Fruit fly (Drosophila melanogaster) whole organism, embryonic: ENCODE data around the gene dpr9.

Source experiments
- Blimp-1 ChIP-seq: fragments of 200-800 bp; sonication (Bioruptor generic); optimal IDR thresholded peaks from 3 replicates; lab custom pipeline; 2018; ENCODE audit warnings: missing biosample characterization, missing genetic modification characterization, mild to moderate bottlenecking, moderate library complexity, missing genetic modification reagents
- CG10274 ChIP-seq: fragments of 200-800 bp; sonication (Bioruptor generic); optimal IDR thresholded peaks from 3 replicates; lab custom pipeline; 2017; ENCODE audit warnings: missing biosample characterization, mild to moderate bottlenecking, missing genetic modification characterization
- CG11247 ChIP-seq: fragments of 200-800 bp; sonication (Bioruptor generic); IDR thresholded peaks from 2 replicates; pipeline ENCODE4 v1.3.6; 2022; ENCODE audit warnings: missing biosample characterization, missing genetic modification characterization
- CG11504 ChIP-seq: fragments of 200-800 bp; sonication (Bioruptor generic); optimal IDR thresholded peaks from 3 replicates; lab custom pipeline; 2019; ENCODE audit warnings: missing biosample characterization, mild to moderate bottlenecking, missing genetic modification characterization, moderate library complexity
- CG14050 ChIP-seq: fragments of 200-800 bp; sonication (Bioruptor generic); IDR thresholded peaks from 3 replicates; pipeline ENCODE4 v1.3.6; 2022; ENCODE audit warnings: missing biosample characterization, missing genetic modification characterization
- CG14441 ChIP-seq: fragments of 200-800 bp; sonication (Bioruptor generic); IDR thresholded peaks from 2 replicates; pipeline ENCODE4 v1.3.6; 2022; ENCODE audit warnings: missing biosample characterization, missing genetic modification characterization
- CG14965 ChIP-seq: fragments of 200-800 bp; sonication (Bioruptor generic); optimal IDR thresholded peaks from 2 replicates; lab custom pipeline; 2016; ENCODE audit warnings: missing biosample characterization, missing genetic modification characterization, borderline replicate concordance
- CG15269 ChIP-seq: fragments of 200-800 bp; sonication (Bioruptor generic); optimal IDR thresholded peaks from 2 replicates; lab custom pipeline; 2018; ENCODE audit warnings: missing biosample characterization, mild to moderate bottlenecking, missing genetic modification characterization, moderate library complexity
- CG1603 ChIP-seq: fragments of 200-800 bp; sonication (Bioruptor generic); optimal IDR thresholded peaks from 2 replicates; lab custom pipeline; 2019; ENCODE audit warnings: missing biosample characterization, mild to moderate bottlenecking, missing genetic modification characterization, moderate library complexity
- CG17186 ChIP-seq: fragments of 200-800 bp; sonication (Bioruptor generic); optimal IDR thresholded peaks from 3 replicates; lab custom pipeline; 2017; ENCODE audit warnings: missing biosample characterization, missing genetic modification reagents, missing genetic modification characterization
- CG18599 ChIP-seq: fragments of 200-800 bp; sonication (Bioruptor generic); optimal IDR thresholded peaks from 3 replicates; lab custom pipeline; 2017; ENCODE audit warnings: missing biosample characterization, missing genetic modification characterization, mild to moderate bottlenecking, moderate library complexity, missing genetic modification reagents
- CG18619 ChIP-seq: fragments of 200-800 bp; sonication (Bioruptor generic); optimal IDR thresholded peaks from 3 replicates; lab custom pipeline; 2017; ENCODE audit warnings: missing biosample characterization, mild to moderate bottlenecking, missing genetic modification characterization
- CG31441 ChIP-seq: fragments of 200-800 bp; sonication (Bioruptor generic); IDR thresholded peaks from 2 replicates; pipeline ENCODE4 v1.3.6; 2022; ENCODE audit warnings: missing biosample characterization, missing genetic modification characterization
- CG6854 ChIP-seq: fragments of 200-800 bp; sonication (Bioruptor generic); optimal IDR thresholded peaks from 3 replicates; lab custom pipeline; 2017; ENCODE audit warnings: missing biosample characterization, mild to moderate bottlenecking, missing genetic modification characterization
- CG7839 ChIP-seq: fragments of 200-800 bp; sonication (Bioruptor generic); optimal IDR thresholded peaks from 3 replicates; lab custom pipeline; 2018; ENCODE audit warnings: missing biosample characterization, mild to moderate bottlenecking, missing genetic modification characterization, moderate library complexity
- CG8089 ChIP-seq: fragments of 200-800 bp; sonication (Bioruptor generic); optimal IDR thresholded peaks from 3 replicates; lab custom pipeline; 2016; ENCODE audit warnings: missing biosample characterization, missing genetic modification characterization
- Drgx ChIP-seq: fragments of 200-800 bp; sonication (Bioruptor generic); IDR thresholded peaks from 2 replicates; pipeline ENCODE4 v1.3.6; 2022; ENCODE audit warnings: missing biosample characterization, missing genetic modification characterization
- Ets65A ChIP-seq: fragments of 200-800 bp; sonication (Bioruptor generic); peaks from one replicate; lab custom pipeline; 2016; ENCODE audit warnings: missing biosample characterization, missing genetic modification characterization
- Fer1 ChIP-seq: fragments of 200-800 bp; sonication (Bioruptor generic); optimal IDR thresholded peaks from 2 replicates; lab custom pipeline; 2017; ENCODE audit warnings: missing biosample characterization, mild to moderate bottlenecking, missing genetic modification characterization
- Fer2 ChIP-seq: fragments of 200-800 bp; sonication (Bioruptor generic); optimal IDR thresholded peaks from 2 replicates; lab custom pipeline; 2018; ENCODE audit warnings: missing biosample characterization, mild to moderate bottlenecking, missing genetic modification characterization, moderate library complexity
- HLH4C ChIP-seq: fragments of 200-800 bp; sonication (Bioruptor generic); IDR thresholded peaks from 3 replicates; pipeline ENCODE4 v1.3.6; 2022; ENCODE audit warnings: missing biosample characterization, missing genetic modification characterization; ENCODE audit not compliant: partially characterized antibody
- MTF-1 ChIP-seq: fragments of 200-800 bp; sonication (Bioruptor generic); optimal IDR thresholded peaks from 2 replicates; lab custom pipeline; 2018; ENCODE audit warnings: missing biosample characterization, mild to moderate bottlenecking, missing genetic modification characterization, borderline replicate concordance
- Med ChIP-seq: fragments of 200-800 bp; sonication (Bioruptor generic); peaks from one replicate; lab custom pipeline; 2016; ENCODE audit warnings: missing biosample characterization, missing genetic modification characterization, mild to moderate bottlenecking, inconsistent platforms, moderate library complexity
- Mrtf ChIP-seq: fragments of 200-800 bp; sonication (Bioruptor generic); IDR thresholded peaks from 3 replicates; pipeline ENCODE4 v1.3.6; 2022; ENCODE audit warnings: missing biosample characterization, missing genetic modification characterization
- NfI ChIP-seq: fragments of 200-800 bp; sonication (Bioruptor generic); optimal IDR thresholded peaks from 3 replicates; lab custom pipeline; 2018; ENCODE audit warnings: missing biosample characterization, mild to moderate bottlenecking, missing genetic modification characterization, moderate library complexity
- Oli ChIP-seq: fragments of 200-800 bp; sonication (Bioruptor generic); optimal IDR thresholded peaks from 2 replicates; lab custom pipeline; 2018; ENCODE audit warnings: missing biosample characterization, mild to moderate bottlenecking, missing genetic modification characterization, moderate library complexity
- Rfx ChIP-seq: fragments of 200-800 bp; sonication (Bioruptor generic); IDR thresholded peaks from 2 replicates; pipeline ENCODE4 v1.3.6; 2022; ENCODE audit warnings: missing biosample characterization, missing genetic modification characterization
- Sox102F ChIP-seq: fragments of 200-800 bp; sonication (Bioruptor generic); optimal IDR thresholded peaks from 2 replicates; lab custom pipeline; 2018; ENCODE audit warnings: missing biosample characterization, mild to moderate bottlenecking, missing genetic modification characterization, moderate library complexity
- Stat92E ChIP-seq, 3 experiments: fragments of >200 bp in 2 of 3; fragments of 200-800 bp in 1 of 3; sonication (Bioruptor generic) in 1 of 3; optimal IDR thresholded peaks; 2 replicates each; lab custom pipeline; 2017 to 2019; ENCODE audit warnings: missing biosample characterization in 3 of 3, missing genetic modification characterization in 3 of 3, mild to moderate bottlenecking in 1 of 3, moderate library complexity in 1 of 3
- ab ChIP-seq: fragments of 200-800 bp; sonication (Bioruptor generic); optimal IDR thresholded peaks from 2 replicates; lab custom pipeline; 2016; ENCODE audit warnings: missing biosample characterization, missing genetic modification characterization
- bsh ChIP-seq, 2 experiments: fragments of 200-800 bp; sonication (Bioruptor generic); optimal IDR thresholded peaks; 2 replicates each; lab custom pipeline; 2017 to 2018; ENCODE audit warnings: mild to moderate bottlenecking in 2 of 2, missing biosample characterization in 2 of 2, missing genetic modification characterization in 2 of 2, moderate library complexity in 1 of 2
- chinmo ChIP-seq: fragments of 200-800 bp; sonication (Bioruptor generic); IDR thresholded peaks from 4 replicates; pipeline ENCODE4 v1.3.6; 2022; ENCODE audit warnings: missing biosample characterization, missing genetic modification characterization; ENCODE audit not compliant: partially characterized antibody
- dimm ChIP-seq: fragments of 200-800 bp; sonication (Bioruptor generic); IDR thresholded peaks from 2 replicates; pipeline ENCODE4 v1.3.6; 2022; ENCODE audit warnings: missing biosample characterization, missing genetic modification characterization
- dmrt11E ChIP-seq: fragments of 200-800 bp; sonication (Bioruptor generic); optimal IDR thresholded peaks from 3 replicates; lab custom pipeline; 2018; ENCODE audit warnings: missing biosample characterization, mild to moderate bottlenecking, missing genetic modification characterization, moderate library complexity
- dmrt99B ChIP-seq: fragments of 200-800 bp; sonication (Bioruptor generic); optimal IDR thresholded peaks from 2 replicates; lab custom pipeline; 2018; ENCODE audit warnings: missing biosample characterization, mild to moderate bottlenecking, missing genetic modification characterization, moderate library complexity
- gem ChIP-seq: fragments of 200-800 bp; sonication (Bioruptor generic); optimal IDR thresholded peaks from 2 replicates; lab custom pipeline; 2019; ENCODE audit warnings: missing biosample characterization, mild to moderate bottlenecking, missing genetic modification characterization, moderate library complexity
- grau ChIP-seq: fragments of 200-800 bp; optimal IDR thresholded peaks from 3 replicates; lab custom pipeline; 2019; ENCODE audit warnings: missing biosample characterization, mild to moderate bottlenecking, missing genetic modification characterization, moderate library complexity
- kni ChIP-seq: fragments of 200-800 bp; sonication (Bioruptor generic); optimal IDR thresholded peaks from 3 replicates; lab custom pipeline; 2017; ENCODE audit warnings: mild to moderate bottlenecking, missing biosample characterization, missing genetic modification reagents, missing genetic modification characterization
- lmd ChIP-seq: fragments of 200-800 bp; sonication (Bioruptor generic); IDR thresholded peaks from 2 replicates; pipeline ENCODE4 v1.3.6; 2022; ENCODE audit warnings: missing biosample characterization, missing genetic modification characterization
- pum ChIP-seq: fragments of 200-800 bp; sonication (Bioruptor generic); optimal IDR thresholded peaks from 2 replicates; lab custom pipeline; 2016; ENCODE audit warnings: missing biosample characterization, missing genetic modification characterization
- row ChIP-seq: fragments of 200-800 bp; sonication (Bioruptor generic); IDR thresholded peaks from 3 replicates; pipeline ENCODE4 v1.3.6; 2022; ENCODE audit warnings: missing biosample characterization, missing genetic modification characterization
- schlank ChIP-seq: fragments of 200-800 bp; sonication (Bioruptor generic); optimal IDR thresholded peaks from 2 replicates; lab custom pipeline; 2018; ENCODE audit warnings: missing biosample characterization, mild to moderate bottlenecking, missing genetic modification characterization
- sens ChIP-seq: fragments of 200-800 bp; sonication (Bioruptor generic); peaks from one replicate; lab custom pipeline; 2016; ENCODE audit warnings: missing biosample characterization, missing genetic modification characterization
- sisA ChIP-seq: fragments of 200-800 bp; sonication (Bioruptor generic); IDR thresholded peaks from 2 replicates; pipeline ENCODE4 v1.3.6; 2022; ENCODE audit warnings: missing biosample characterization, missing genetic modification characterization
- slbo ChIP-seq: fragments of 200-800 bp; sonication (Bioruptor generic); IDR thresholded peaks from 2 replicates; pipeline ENCODE4 v1.3.6; 2022; ENCODE audit warnings: missing biosample characterization, missing genetic modification characterization
- stc ChIP-seq: fragments of 200-800 bp; sonication (Bioruptor generic); IDR thresholded peaks from 2 replicates; pipeline ENCODE4 v1.3.6; 2022; ENCODE audit warnings: missing biosample characterization, missing genetic modification characterization
- trh ChIP-seq: fragments of 200-800 bp; sonication (Bioruptor generic); optimal IDR thresholded peaks from 2 replicates; lab custom pipeline; 2016; ENCODE audit warnings: missing biosample characterization, missing genetic modification characterization
- vvl ChIP-seq: fragments of 200-800 bp; sonication (Bioruptor generic); IDR thresholded peaks from 2 replicates; pipeline ENCODE4 v1.3.6; 2022; ENCODE audit warnings: missing biosample characterization, missing genetic modification characterization
- zfh1 ChIP-seq: fragments of 200-800 bp; sonication (Bioruptor generic); IDR thresholded peaks from 3 replicates; pipeline ENCODE4 v1.3.6; 2022; ENCODE audit warnings: missing biosample characterization, missing genetic modification characterization

Gene dpr9

DNA sequence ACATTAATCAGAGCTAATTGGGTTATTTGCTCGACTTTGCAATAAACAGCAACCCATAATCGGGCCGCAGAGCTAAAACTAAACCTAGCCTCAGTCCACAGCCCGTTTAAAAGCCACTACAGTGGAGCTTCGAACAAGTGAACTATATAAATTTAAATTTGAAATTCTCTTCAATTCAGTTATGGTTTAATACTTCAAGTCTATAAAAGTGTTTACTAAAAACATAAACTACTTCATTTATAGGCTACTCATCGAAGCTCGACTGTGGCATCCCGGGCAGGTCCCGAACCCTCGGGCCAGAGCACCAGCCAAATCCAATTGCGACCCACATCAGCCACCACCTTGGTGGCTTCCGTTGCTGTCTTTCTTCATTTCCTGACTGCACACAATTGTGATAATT lies 33.1 kb upstream of the dpr9 start:
- TF ChIP-seq chinmo (GFP tag; lab: Robert Waterston, UW): 0 out of 4 replicates have a peak, but pooled peaks have one; percentile 35
- no peak for TF ChIP-seq CG10274 (GFP tag; lab: Kevin White, UChicago)
- peak; percentile 47 for TF ChIP-seq Med (GFP tag; lab: Kevin White, UChicago)
- no peak for TF ChIP-seq CG14965 (GFP tag; lab: Kevin White, UChicago)
- peak; percentile 72 for TF ChIP-seq sens
- TF ChIP-seq Rfx (GFP tag; lab: Robert Waterston, UW): no peak
- TF ChIP-seq slbo (GFP tag; lab: Robert Waterston, UW): 0 out of 2 replicates have a peak, but pooled peaks have one; percentile 28
- peak; percentile 6 for TF ChIP-seq CG18599 (GFP tag; lab: Kevin White, UChicago)
- TF ChIP-seq schlank (tag; lab: Kevin White, UChicago): no peak
- TF ChIP-seq Sox102F: peak; percentile 15
- TF ChIP-seq sisA (GFP tag; lab: Robert Waterston, UW): peak; percentile 20; the same call in 1 of the 2 replicates
- peak; percentile 7 for TF ChIP-seq gem (tag; lab: Kevin White, UChicago)
- no peak for TF ChIP-seq ab (GFP tag; lab: Kevin White, UChicago)
- peak; percentile 23 for TF ChIP-seq CG11504 (tag; lab: Kevin White, UChicago)
- TF ChIP-seq CG11247 (GFP tag; lab: Robert Waterston, UW): no peak
- peak; percentile 11 for TF ChIP-seq Ets65A (GFP tag; lab: Kevin White, UChicago)
- peak; percentile 20 for TF ChIP-seq dmrt99B (tag; lab: Kevin White, UChicago)
- peak; percentile 52; the same call in 1 of the 2 replicates for TF ChIP-seq Drgx
- TF ChIP-seq bsh (GFP tag; optimal IDR thresholded peaks at IDR 0.05; lab: Kevin White, UChicago): peak in 1 of 2 experiments; percentile 10
- TF ChIP-seq dmrt11E (tag; lab: Kevin White, UChicago): peak; percentile 14
- 0 out of 2 replicates have a peak, but pooled peaks have one; percentile 27 for TF ChIP-seq CG14441 (GFP tag; lab: Robert Waterston, UW)
- 0 out of 2 replicates have a peak, but pooled peaks have one; percentile 14 for TF ChIP-seq vvl (GFP tag; lab: Robert Waterston, UW)
- TF ChIP-seq row (GFP tag; lab: Robert Waterston, UW): peak; percentile 36; the same call in 1 of the 3 replicates
- TF ChIP-seq kni: no peak
- peak; percentile 1 for TF ChIP-seq CG1603
- no peak for TF ChIP-seq HLH4C (GFP tag; lab: Robert Waterston, UW)
- peak; percentile 59 for TF ChIP-seq grau (tag; lab: Kevin White, UChicago)

dm6 chr3R:15095550-15096031 lies 18.6 kb upstream of the dpr9 start, which contains the start of gene CG6966:
CG6966 (minus strand) TSS chr3R:15095631.
- TF ChIP-seq CG6854 (GFP tag; lab: Kevin White, UChicago) (peak; percentile 70), Fer2 (peak; percentile 92), trh (peak; percentile 95), MTF-1 (peak; percentile 96), CG14050 (GFP tag; lab: Robert Waterston, UW) (no peak), dimm (no peak), CG17186 (peak; percentile 80), CG15269 (tag; lab: Kevin White, UChicago) (peak; percentile 91), lmd (GFP tag; lab: Robert Waterston, UW) (no peak), Fer1 (peak; percentile 95), pum (GFP tag; lab: Kevin White, UChicago) (peak; percentile 94), Stat92E (GFP tag; optimal IDR thresholded peaks at IDR 0.05; lab: Kevin White, UChicago) (peak in 1 of 3 experiments; percentile 80), Blimp-1 (peak; percentile 82), CG31441 (GFP tag; lab: Robert Waterston, UW) (no peak), Oli (tag; lab: Kevin White, UChicago) (peak; percentile 88), zfh1 (GFP tag; lab: Robert Waterston, UW) (no peak), NfI (GFP tag; lab: Kevin White, UChicago) (peak; percentile 99), Mrtf (GFP tag; lab: Robert Waterston, UW) (no peak), stc (GFP tag; lab: Robert Waterston, UW) (no peak), CG18619 (GFP tag; lab: Kevin White, UChicago) (peak; percentile 97), CG8089 (GFP tag; lab: Kevin White, UChicago) (peak; percentile 97), CG7839 (tag; lab: Kevin White, UChicago) (peak; percentile 91)
